Fruit fly (Drosophila melanogaster) whole organism, embryonic: ENCODE measurements around the gene Bmcp.

Source experiments
- ATbp ChIP-seq: fragments of 200-800 bp; sonication (Bioruptor generic); optimal IDR thresholded peaks from 2 replicates; lab custom pipeline; 2017; ENCODE audit warnings: missing biosample characterization, mild to moderate bottlenecking, missing genetic modification characterization, missing genetic modification reagents
- CG10565 ChIP-seq: fragments of 200-800 bp; sonication (Bioruptor generic); optimal IDR thresholded peaks from 3 replicates; lab custom pipeline; 2016; ENCODE audit warnings: missing biosample characterization, mild to moderate bottlenecking, missing genetic modification characterization
- CG10979 ChIP-seq: fragments of 200-800 bp; sonication (Bioruptor generic); optimal IDR thresholded peaks from 2 replicates; lab custom pipeline; 2018; ENCODE audit warnings: missing biosample characterization, mild to moderate bottlenecking, missing genetic modification characterization, moderate library complexity
- CG11723 ChIP-seq: fragments of 200-800 bp; sonication (Bioruptor generic); optimal IDR thresholded peaks from 2 replicates; lab custom pipeline; 2017; ENCODE audit warnings: missing biosample characterization, mild to moderate bottlenecking, missing genetic modification characterization
- CG12155 ChIP-seq: fragments of 200-800 bp; sonication (Bioruptor generic); optimal IDR thresholded peaks from 3 replicates; lab custom pipeline; 2016; ENCODE audit warnings: missing biosample characterization, missing genetic modification characterization
- CG12744 ChIP-seq: fragments of 200-800 bp; sonication (Bioruptor generic); optimal IDR thresholded peaks from 2 replicates; lab custom pipeline; 2016; ENCODE audit warnings: missing biosample characterization, missing genetic modification characterization
- CG13424 ChIP-seq: fragments of 200-800 bp; sonication (Bioruptor generic); optimal IDR thresholded peaks from 2 replicates; lab custom pipeline; 2019; ENCODE audit warnings: missing biosample characterization, mild to moderate bottlenecking, missing genetic modification characterization, moderate library complexity
- CG14050 ChIP-seq: fragments of 200-800 bp; sonication (Bioruptor generic); IDR thresholded peaks from 3 replicates; pipeline ENCODE4 v1.3.6; 2022; ENCODE audit warnings: missing biosample characterization, missing genetic modification characterization
- CG14710 ChIP-seq: fragments of 200-800 bp; sonication (Bioruptor generic); optimal IDR thresholded peaks from 3 replicates; lab custom pipeline; 2019; ENCODE audit warnings: missing biosample characterization, mild to moderate bottlenecking, missing genetic modification characterization, moderate library complexity
- CG1602 ChIP-seq: fragments of 200-800 bp; sonication (Bioruptor generic); optimal IDR thresholded peaks from 3 replicates; lab custom pipeline; 2016; ENCODE audit warnings: missing biosample characterization, missing genetic modification characterization
- CG1792 ChIP-seq: fragments of 200-800 bp; sonication (Bioruptor generic); optimal IDR thresholded peaks from 2 replicates; lab custom pipeline; 2016; ENCODE audit warnings: missing biosample characterization, missing genetic modification characterization
- CG30403 ChIP-seq: fragments of 200-800 bp; sonication (Bioruptor generic); optimal IDR thresholded peaks from 3 replicates; lab custom pipeline; 2016; ENCODE audit warnings: missing biosample characterization, missing genetic modification characterization
- CG3281 ChIP-seq: fragments of 200-800 bp; sonication (Bioruptor generic); optimal IDR thresholded peaks from 3 replicates; lab custom pipeline; 2017; ENCODE audit warnings: missing biosample characterization, mild to moderate bottlenecking, missing genetic modification characterization
- CG3407 ChIP-seq: fragments of 200-800 bp; sonication (Bioruptor generic); optimal IDR thresholded peaks from 2 replicates; lab custom pipeline; 2018; ENCODE audit warnings: missing biosample characterization, mild to moderate bottlenecking, missing genetic modification characterization
- CG34224 ChIP-seq: fragments of 200-800 bp; sonication (Bioruptor generic); IDR thresholded peaks from 3 replicates; pipeline ENCODE4 v1.3.6; 2022; ENCODE audit warnings: missing biosample characterization, missing genetic modification characterization; ENCODE audit not compliant: partially characterized antibody
- CG4854 ChIP-seq: fragments of 200-800 bp; sonication (Bioruptor generic); optimal IDR thresholded peaks from 2 replicates; lab custom pipeline; 2016; ENCODE audit warnings: missing biosample characterization, missing genetic modification characterization, inconsistent platforms
- CG7372 ChIP-seq: fragments of 200-800 bp; sonication (Bioruptor generic); IDR thresholded peaks from 2 replicates; pipeline ENCODE4 v1.3.6; 2022; ENCODE audit warnings: missing biosample characterization, missing genetic modification characterization
- CG7556 ChIP-seq: fragments of 200-800 bp; sonication (Bioruptor generic); optimal IDR thresholded peaks from 2 replicates; lab custom pipeline; 2017; ENCODE audit warnings: missing biosample characterization, mild to moderate bottlenecking, missing genetic modification characterization
- CG9876 ChIP-seq: fragments of 200-800 bp; sonication (Bioruptor generic); optimal IDR thresholded peaks from 2 replicates; lab custom pipeline; 2016; ENCODE audit warnings: missing biosample characterization, missing genetic modification characterization
- Fer1 ChIP-seq: fragments of 200-800 bp; sonication (Bioruptor generic); optimal IDR thresholded peaks from 2 replicates; lab custom pipeline; 2017; ENCODE audit warnings: missing biosample characterization, mild to moderate bottlenecking, missing genetic modification characterization
- Lhr ChIP-seq: fragments of 200-800 bp; sonication (Bioruptor generic); optimal IDR thresholded peaks from 3 replicates; lab custom pipeline; 2017; ENCODE audit warnings: mild to moderate bottlenecking, missing biosample characterization, missing genetic modification reagents, missing genetic modification characterization
- MBD-R2 ChIP-seq: fragments of 200-800 bp; sonication (Bioruptor generic); IDR thresholded peaks from 2 replicates; pipeline ENCODE4 v1.3.6; 2022; ENCODE audit warnings: missing biosample characterization, missing genetic modification characterization
- Myb ChIP-seq: fragments of 200-800 bp; sonication (Bioruptor generic); optimal IDR thresholded peaks from 2 replicates; lab custom pipeline; 2016; ENCODE audit warnings: missing biosample characterization, missing genetic modification characterization
- NfI ChIP-seq: fragments of 200-800 bp; sonication (Bioruptor generic); optimal IDR thresholded peaks from 3 replicates; lab custom pipeline; 2018; ENCODE audit warnings: missing biosample characterization, mild to moderate bottlenecking, missing genetic modification characterization, moderate library complexity
- Optix ChIP-seq: fragments of 200-800 bp; sonication (Bioruptor generic); IDR thresholded peaks from 3 replicates; pipeline ENCODE4 v1.3.6; 2022; ENCODE audit warnings: missing biosample characterization, missing genetic modification characterization
- Rfx ChIP-seq: fragments of 200-800 bp; sonication (Bioruptor generic); IDR thresholded peaks from 2 replicates; pipeline ENCODE4 v1.3.6; 2022; ENCODE audit warnings: missing biosample characterization, missing genetic modification characterization
- Sox102F ChIP-seq: fragments of 200-800 bp; sonication (Bioruptor generic); optimal IDR thresholded peaks from 2 replicates; lab custom pipeline; 2018; ENCODE audit warnings: missing biosample characterization, mild to moderate bottlenecking, missing genetic modification characterization, moderate library complexity
- Usf ChIP-seq: fragments of 200-800 bp; sonication (Bioruptor generic); optimal IDR thresholded peaks from 2 replicates; lab custom pipeline; 2017; ENCODE audit warnings: missing genotype, missing biosample characterization, missing genetic modification characterization
- al ChIP-seq: fragments of 200-800 bp; sonication (Bioruptor generic); IDR thresholded peaks from 2 replicates; pipeline ENCODE4 v1.3.6; 2022; ENCODE audit warnings: missing biosample characterization, missing genetic modification characterization
- ato ChIP-seq: fragments of 200-800 bp; sonication (Bioruptor generic); IDR thresholded peaks from 2 replicates; pipeline ENCODE4 v1.3.6; 2022; ENCODE audit warnings: missing biosample characterization, missing genetic modification characterization; ENCODE audit not compliant: partially characterized antibody
- bowl ChIP-seq: fragments of 200-800 bp; sonication (Bioruptor generic); IDR thresholded peaks from 2 replicates; pipeline ENCODE4 v1.3.6; 2022; ENCODE audit warnings: missing biosample characterization, missing genetic modification characterization
- fd96Cb ChIP-seq: fragments of 200-800 bp; sonication (Bioruptor generic); optimal IDR thresholded peaks from 2 replicates; lab custom pipeline; 2018; ENCODE audit warnings: missing biosample characterization, mild to moderate bottlenecking, missing genetic modification characterization, moderate library complexity
- grau ChIP-seq: fragments of 200-800 bp; optimal IDR thresholded peaks from 3 replicates; lab custom pipeline; 2019; ENCODE audit warnings: missing biosample characterization, mild to moderate bottlenecking, missing genetic modification characterization, moderate library complexity
- gt ChIP-seq: fragments of 200-800 bp; sonication (Bioruptor generic); IDR thresholded peaks from 2 replicates; pipeline ENCODE4 v1.3.6; 2022; ENCODE audit warnings: missing biosample characterization, missing genetic modification characterization
- hb ChIP-seq: fragments of 200-800 bp; sonication (Bioruptor generic); IDR thresholded peaks from 3 replicates; pipeline ENCODE4 v1.3.6; 2022; ENCODE audit warnings: missing biosample characterization, missing genetic modification characterization; ENCODE audit not compliant: partially characterized antibody
- her ChIP-seq: fragments of 200-800 bp; sonication (Bioruptor generic); optimal IDR thresholded peaks from 2 replicates; lab custom pipeline; 2016; ENCODE audit warnings: missing biosample characterization, missing genetic modification characterization
- kay ChIP-seq: fragments of 200-800 bp; sonication (Bioruptor generic); optimal IDR thresholded peaks from 2 replicates; lab custom pipeline; 2016; ENCODE audit warnings: missing biosample characterization, missing genetic modification characterization
- mam ChIP-seq: fragments of 200-800 bp; sonication (Bioruptor generic); optimal IDR thresholded peaks from 3 replicates; lab custom pipeline; 2016; ENCODE audit warnings: missing biosample characterization, missing genetic modification characterization
- mirr ChIP-seq: fragments of 200-800 bp; sonication (Bioruptor generic); optimal IDR thresholded peaks from 3 replicates; lab custom pipeline; 2018; ENCODE audit warnings: missing biosample characterization, mild to moderate bottlenecking, missing genetic modification characterization
- nau ChIP-seq: fragments of 200-800 bp; sonication (Bioruptor generic); optimal IDR thresholded peaks from 3 replicates; lab custom pipeline; 2017; ENCODE audit warnings: missing biosample characterization, mild to moderate bottlenecking, missing genetic modification characterization, missing genetic modification reagents
- nerfin-1 ChIP-seq: fragments of 200-800 bp; sonication (Bioruptor generic); optimal IDR thresholded peaks from 3 replicates; lab custom pipeline; 2019; ENCODE audit warnings: missing biosample characterization, mild to moderate bottlenecking, missing genetic modification characterization, moderate library complexity
- peb ChIP-seq: fragments of 200-800 bp; sonication (Bioruptor generic); IDR thresholded peaks from 2 replicates; pipeline ENCODE4 v1.3.6; 2022; ENCODE audit warnings: missing biosample characterization, missing genetic modification characterization
- pho ChIP-seq: fragments of 200-800 bp; sonication (Bioruptor generic); optimal IDR thresholded peaks from 2 replicates; lab custom pipeline; 2016; ENCODE audit warnings: missing biosample characterization, missing genetic modification characterization
- pnt ChIP-seq: fragments of 200-800 bp; sonication (Bioruptor generic); optimal IDR thresholded peaks from 3 replicates; lab custom pipeline; 2016; ENCODE audit warnings: missing biosample characterization, missing genetic modification characterization
- salm ChIP-seq: fragments of 200-800 bp; sonication (Bioruptor generic); optimal IDR thresholded peaks from 2 replicates; lab custom pipeline; 2018; ENCODE audit warnings: missing biosample characterization, mild to moderate bottlenecking, missing genetic modification characterization
- tna ChIP-seq: fragments of 200-800 bp; sonication (Bioruptor generic); IDR thresholded peaks from 2 replicates; pipeline ENCODE4 v1.3.6; 2022; ENCODE audit warnings: missing biosample characterization, missing genetic modification characterization; ENCODE audit not compliant: partially characterized antibody
- unc-4 ChIP-seq: fragments of 200-800 bp; sonication (Bioruptor generic); IDR thresholded peaks from 2 replicates; pipeline ENCODE4 v1.3.6; 2022; ENCODE audit warnings: missing biosample characterization, missing genetic modification characterization; ENCODE audit not compliant: partially characterized antibody
- usp ChIP-seq: fragments of >200 bp; optimal IDR thresholded peaks from 2 replicates; lab custom pipeline; 2017; ENCODE audit warnings: missing biosample characterization, missing genetic modification characterization

Bmcp gene

dm6 chr3L:11696294-11697116, 24.2 kb upstream of the Bmcp start, which contains the start of gene Dph1 (continued):
- peak; percentile 81 for TF ChIP-seq fd96Cb (tag; lab: Kevin White, UChicago)
- TF ChIP-seq CG7372 (GFP tag; lab: Robert Waterston, UW), result peak; percentile 85
- TF ChIP-seq ATbp (GFP tag; lab: Kevin White, UChicago), result peak; percentile 88
- TF ChIP-seq CG12155 (GFP tag; lab: Kevin White, UChicago), result peak; percentile 58
- no peak; the same call in 1 of the 2 replicates for TF ChIP-seq tna (GFP tag; lab: Robert Waterston, UW)
- peak; percentile 61 for TF ChIP-seq mirr (GFP tag; lab: Kevin White, UChicago)
- peak; percentile 39 for TF ChIP-seq CG1602 (GFP tag; lab: Kevin White, UChicago)
- peak; percentile 90 for TF ChIP-seq kay (GFP tag; lab: Kevin White, UChicago)
- no peak; the same call in 1 of the 2 replicates for TF ChIP-seq unc-4 (GFP tag; lab: Robert Waterston, UW)
- peak; percentile 79 for TF ChIP-seq CG3281
- peak; percentile 71 for TF ChIP-seq nerfin-1
- TF ChIP-seq ato (GFP tag; lab: Robert Waterston, UW), result no peak
- TF ChIP-seq CG30403 (GFP tag; lab: Kevin White, UChicago), result peak; percentile 85
- TF ChIP-seq nau, result peak; percentile 72
- peak; percentile 88 for TF ChIP-seq Optix (GFP tag; lab: Robert Waterston, UW)
- TF ChIP-seq NfI (GFP tag; lab: Kevin White, UChicago), result peak; percentile 82
- peak; percentile 63 for TF ChIP-seq Usf (GFP tag; lab: Kevin White, UChicago)
- peak; percentile 84 for TF ChIP-seq Fer1 (GFP tag; lab: Kevin White, UChicago)
- TF ChIP-seq CG14050 (GFP tag; lab: Robert Waterston, UW), result peak; percentile 82
- TF ChIP-seq Rfx (GFP tag; lab: Robert Waterston, UW), result peak; percentile 83
- peak; percentile 62 for TF ChIP-seq CG3407 (GFP tag; lab: Kevin White, UChicago)
- TF ChIP-seq peb (GFP tag; lab: Robert Waterston, UW), result peak; percentile 61
- TF ChIP-seq CG34224, result peak; percentile 64
- TF ChIP-seq CG10979, result peak; percentile 88
- TF ChIP-seq mam (GFP tag; lab: Kevin White, UChicago), result peak; percentile 80
- no peak for TF ChIP-seq hb (GFP tag; lab: Robert Waterston, UW)
- peak; percentile 73; the same call in 1 of the 2 replicates for TF ChIP-seq bowl (GFP tag; lab: Robert Waterston, UW)
- peak; percentile 81 for TF ChIP-seq her (GFP tag; lab: Kevin White, UChicago)
- peak; percentile 40; the same call in 1 of the 2 replicates for TF ChIP-seq al (GFP tag; lab: Robert Waterston, UW)
- TF ChIP-seq CG11723 (GFP tag; lab: Kevin White, UChicago), result peak; percentile 78
- TF ChIP-seq Sox102F (GFP tag; lab: Kevin White, UChicago), result peak; percentile 87
- peak; percentile 70 for TF ChIP-seq pho (GFP tag; lab: Kevin White, UChicago)
- TF ChIP-seq CG9876, result peak; percentile 5
- peak; percentile 78 for TF ChIP-seq grau (tag; lab: Kevin White, UChicago)
- peak; percentile 14 for TF ChIP-seq Lhr (GFP tag; lab: Kevin White, UChicago)
- TF ChIP-seq salm (tag; lab: Kevin White, UChicago), result peak; percentile 53
- peak; percentile 74 for TF ChIP-seq gt
- peak; percentile 80 for TF ChIP-seq CG13424
- peak; percentile 76 for TF ChIP-seq CG14710 (tag; lab: Kevin White, UChicago)
- TF ChIP-seq CG10565 (GFP tag; lab: Kevin White, UChicago), result peak; percentile 29
- TF ChIP-seq Myb (GFP tag; lab: Kevin White, UChicago), result peak; percentile 74
- TF ChIP-seq pnt (GFP tag; lab: Kevin White, UChicago), result peak; percentile 68
- TF ChIP-seq usp, result no peak
- peak; percentile 82 for TF ChIP-seq CG7556
- peak; percentile 42 for TF ChIP-seq CG12744 (GFP tag; lab: Kevin White, UChicago)
- peak; percentile 70 for TF ChIP-seq MBD-R2 (GFP tag; lab: Robert Waterston, UW)
- TF ChIP-seq CG4854 (GFP tag; lab: Kevin White, UChicago), result peak; percentile 32
- TF ChIP-seq CG1792 (GFP tag; lab: Kevin White, UChicago), result peak; percentile 26
